Fruit fly (Drosophila melanogaster): ENCODE measurements around the gene IntS12.

IntS12 gene

DNA sequence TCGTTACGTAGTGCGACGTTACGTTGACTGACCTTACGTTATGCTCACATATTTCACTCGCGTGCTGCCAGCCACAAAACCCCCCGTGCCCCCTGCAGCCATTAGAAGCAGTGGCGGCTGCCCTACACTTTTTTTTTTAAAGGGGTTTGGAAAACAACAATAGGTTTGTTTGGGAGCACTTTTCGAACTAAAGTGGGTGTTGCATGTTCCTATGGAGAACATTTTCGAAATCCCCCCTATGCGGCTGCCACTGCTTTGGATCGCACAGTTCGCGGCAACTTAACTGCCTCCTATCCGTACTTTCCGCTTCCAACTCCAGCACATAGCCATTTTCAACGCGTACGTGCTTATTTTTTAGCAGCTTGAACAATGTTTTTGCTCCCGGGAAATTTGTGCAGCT is 9.5 kb upstream of the IntS12 start (continued):
- TF ChIP-seq zfh2 (GFP tag; optimal IDR thresholded peaks at IDR 0.05) (no peak), CG2202 (tag; optimal IDR thresholded peaks at IDR 0.05) (no peak), peb (GFP tag; IDR thresholded peaks at IDR 0.05) (no peak; the same call in 1 of the 2 replicates), CoRest (tag; optimal IDR thresholded peaks at IDR 0.05) (peak; percentile 5), nau (GFP tag; optimal IDR thresholded peaks at IDR 0.05) (no peak), Bteb2 (GFP tag; optimal IDR thresholded peaks at IDR 0.05) (no peak), inv (GFP tag; IDR thresholded peaks at IDR 0.05; ENCODE audit: partially characterized antibody) (no peak), CG17328 (GFP tag; IDR thresholded peaks at IDR 0.05) (0 out of 2 replicates have a peak, but pooled peaks have one; percentile 7), Fer1 (GFP tag; optimal IDR thresholded peaks at IDR 0.05) (no peak), sd (tag; optimal IDR thresholded peaks at IDR 0.05) (no peak), CG32772 (GFP tag; IDR thresholded peaks at IDR 0.05) (peak; percentile 54; the same call in 1 of the 2 replicates), CG2120 (GFP tag; optimal IDR thresholded peaks at IDR 0.05) (peak; percentile 53)

DNA sequence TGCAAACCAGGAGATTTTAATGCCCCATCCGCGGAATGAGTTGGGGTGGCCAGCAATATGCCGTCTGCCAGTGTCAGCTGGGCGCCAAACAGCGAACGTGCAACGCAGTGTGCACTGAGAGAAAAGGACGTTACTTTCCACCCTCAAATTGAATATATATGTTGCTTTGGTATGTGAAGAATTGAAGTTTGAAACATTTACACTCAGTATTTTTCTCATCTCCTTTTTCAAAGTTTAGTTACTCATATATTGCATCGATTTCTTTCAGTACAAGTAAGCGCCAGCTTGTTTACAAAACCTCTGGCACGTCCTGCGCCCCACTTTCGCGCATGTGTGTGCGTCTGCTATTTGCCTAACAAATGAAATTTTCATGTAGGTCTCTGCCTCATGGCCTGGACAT is 3.9 kb upstream of the IntS12 start:
- TF ChIP-seq sqz (GFP tag; optimal IDR thresholded peaks at IDR 0.05) = no peak
- TF ChIP-seq CG17328 (GFP tag; IDR thresholded peaks at IDR 0.05) = peak; percentile 46; the same call in 1 of the 2 replicates
- peak; percentile 53; the same call in 1 of the 4 replicates for TF ChIP-seq Gug (GFP tag; IDR thresholded peaks at IDR 0.05)
- TF ChIP-seq Sin3A (optimal IDR thresholded peaks at IDR 0.05) = no peak
- 0 out of 2 replicates have a peak, but pooled peaks have one; percentile 15 for TF ChIP-seq CG17612 (GFP tag; IDR thresholded peaks at IDR 0.05)
- TF ChIP-seq gfzf (GFP tag; optimal IDR thresholded peaks at IDR 0.05) = no peak
- no peak for TF ChIP-seq usp (GFP tag; optimal IDR thresholded peaks at IDR 0.05)
- no peak for TF ChIP-seq Doc2 (GFP tag; IDR thresholded peaks at IDR 0.05)
- TF ChIP-seq Bteb2 (GFP tag; optimal IDR thresholded peaks at IDR 0.05) = no peak
- no peak for TF ChIP-seq sr (GFP tag; IDR thresholded peaks at IDR 0.05)
- TF ChIP-seq insv (GFP tag; optimal IDR thresholded peaks at IDR 0.05) = no peak
- TF ChIP-seq repo (GFP tag; optimal IDR thresholded peaks at IDR 0.05) = no peak
- TF ChIP-seq ftz-f1 (GFP tag; optimal IDR thresholded peaks at IDR 0.05) = no peak
- no peak for TF ChIP-seq CG3995 (GFP tag; optimal IDR thresholded peaks at IDR 0.05)
- TF ChIP-seq Lpt (GFP tag; optimal IDR thresholded peaks at IDR 0.05) = no peak
- TF ChIP-seq CG31224 (GFP tag; IDR thresholded peaks at IDR 0.05) = peak; percentile 13; the same call in 1 of the 2 replicates
- TF ChIP-seq yki (optimal IDR thresholded peaks at IDR 0.05) = no peak
- no peak for TF ChIP-seq Hr78 (GFP tag; optimal IDR thresholded peaks at IDR 0.05)
- no peak for TF ChIP-seq CG9932 (GFP tag; IDR thresholded peaks at IDR 0.05)
- no peak for TF ChIP-seq ab (GFP tag; optimal IDR thresholded peaks at IDR 0.05)
- TF ChIP-seq CG30020 (tag; optimal IDR thresholded peaks at IDR 0.05) = no peak
- no peak for TF ChIP-seq corto (GFP tag; optimal IDR thresholded peaks at IDR 0.05)
- TF ChIP-seq al (GFP tag; IDR thresholded peaks at IDR 0.05) = no peak
- peak; percentile 38 for TF ChIP-seq phol (tag; optimal IDR thresholded peaks at IDR 0.05)
- peak; percentile 59 for TF ChIP-seq CG9727 (GFP tag; optimal IDR thresholded peaks at IDR 0.05)
- TF ChIP-seq dan (GFP tag; IDR thresholded peaks at IDR 0.05) = 0 out of 2 replicates have a peak, but pooled peaks have one; percentile 33
- no peak for TF ChIP-seq knrl (GFP tag; IDR thresholded peaks at IDR 0.05; ENCODE audit: partially characterized antibody)
- TF ChIP-seq ssp (GFP tag; IDR thresholded peaks at IDR 0.05) = peak; percentile 45
- no peak for TF ChIP-seq sim (GFP tag; IDR thresholded peaks at IDR 0.05)
- TF ChIP-seq wdn (GFP tag; IDR thresholded peaks at IDR 0.05) = no peak
- TF ChIP-seq MTF-1 (GFP tag; optimal IDR thresholded peaks at IDR 0.05; ENCODE audit: borderline replicate concordance) = no peak
- no peak for TF ChIP-seq dati (GFP tag; IDR thresholded peaks at IDR 0.05)
- no peak for TF ChIP-seq CG11456 (GFP tag; IDR thresholded peaks at IDR 0.05)
- 0 out of 2 replicates have a peak, but pooled peaks have one; percentile 45 for TF ChIP-seq CG14014 (GFP tag; IDR thresholded peaks at IDR 0.05)
- TF ChIP-seq HLH54F (GFP tag; optimal IDR thresholded peaks at IDR 0.05) = no peak
- no peak for TF ChIP-seq disco-r (GFP tag; optimal IDR thresholded peaks at IDR 0.05)
- TF ChIP-seq tin (GFP tag; optimal IDR thresholded peaks at IDR 0.05) = peak; percentile 37
- TF ChIP-seq lbe (GFP tag; optimal IDR thresholded peaks at IDR 0.05) = no peak
- TF ChIP-seq CG30403 (GFP tag; optimal IDR thresholded peaks at IDR 0.05) = peak; percentile 14
- TF ChIP-seq Eip74EF (GFP tag; optimal IDR thresholded peaks at IDR 0.05) = no peak
- TF ChIP-seq exex (tag; optimal IDR thresholded peaks at IDR 0.05) = no peak

All from whole organism, embryonic.